Fruit fly (Drosophila melanogaster): ENCODE measurements around the gene CG11638.

Gene CG11638

DNA sequence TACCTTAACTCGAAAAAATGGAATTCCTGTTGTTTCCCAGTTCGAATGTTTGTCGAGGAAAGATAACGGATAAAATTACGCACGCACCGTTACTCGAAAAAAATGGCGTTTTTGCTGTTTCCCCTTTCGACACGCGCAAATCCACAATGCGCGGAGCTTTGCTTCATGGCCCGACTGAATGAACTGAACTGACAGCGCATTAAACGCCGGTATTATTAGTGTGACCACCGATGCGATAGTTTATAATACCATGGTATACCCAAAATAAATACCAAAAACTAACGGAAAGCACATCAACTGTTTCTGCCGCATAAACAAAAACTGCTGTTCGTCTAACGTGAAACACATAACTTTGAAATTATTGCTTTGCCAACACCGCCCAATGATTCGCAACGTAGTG, at the start of gene CG11638, which contains the start of the genes CG32814 and CG3021 (continued):
- TF ChIP-seq Mad (GFP tag; optimal IDR thresholded peaks at IDR 0.05): no peak
- no peak for TF ChIP-seq grn (GFP tag; optimal IDR thresholded peaks at IDR 0.05)
- TF ChIP-seq slp2 (GFP tag; optimal IDR thresholded peaks at IDR 0.05): no peak
- TF ChIP-seq CG18619 (GFP tag; optimal IDR thresholded peaks at IDR 0.05): no peak
- no peak for TF ChIP-seq fd96Cb (tag; optimal IDR thresholded peaks at IDR 0.05)
- no peak for TF ChIP-seq bab2 (GFP tag; optimal IDR thresholded peaks at IDR 0.05)
- no peak for TF ChIP-seq CG6813 (GFP tag; optimal IDR thresholded peaks at IDR 0.05)
- no peak for TF ChIP-seq ssp (GFP tag; IDR thresholded peaks at IDR 0.05)
- no peak for TF ChIP-seq E2f1 (GFP tag; IDR thresholded peaks at IDR 0.05)
- no peak for TF ChIP-seq CG1024 (GFP tag; IDR thresholded peaks at IDR 0.05)
- TF ChIP-seq Camta (GFP tag; optimal IDR thresholded peaks at IDR 0.05): no peak
- TF ChIP-seq CG6654 (GFP tag; optimal IDR thresholded peaks at IDR 0.05): no peak
- TF ChIP-seq odd (GFP tag; optimal IDR thresholded peaks at IDR 0.05): no peak
- TF ChIP-seq zfh2 (GFP tag; optimal IDR thresholded peaks at IDR 0.05): no peak
- TF ChIP-seq cas (GFP tag; IDR thresholded peaks at IDR 0.05): no peak
- no peak for TF ChIP-seq CG2120 (GFP tag; optimal IDR thresholded peaks at IDR 0.05)
- no peak for TF ChIP-seq pan (optimal IDR thresholded peaks at IDR 0.05)
- peak in 1 of 2 experiments; percentile 28 for TF ChIP-seq pan (GFP tag; optimal IDR thresholded peaks at IDR 0.05 in 1 of 2, IDR thresholded peaks at IDR 0.05 in 1 of 2)
- TF ChIP-seq Ada2b (GFP tag; IDR thresholded peaks at IDR 0.05): no peak
- TF ChIP-seq Deaf1 (tag; optimal IDR thresholded peaks at IDR 0.05): peak; percentile 17
- TF ChIP-seq kay (GFP tag; optimal IDR thresholded peaks at IDR 0.05): no peak
- TF ChIP-seq CHES-1-like (GFP tag; optimal IDR thresholded peaks at IDR 0.05): no peak
- peak; percentile 11 for TF ChIP-seq CG3407 (GFP tag; optimal IDR thresholded peaks at IDR 0.05)
- no peak for TF ChIP-seq NC2β (GFP tag; optimal IDR thresholded peaks at IDR 0.05)
- no peak for TF ChIP-seq CG14441 (GFP tag; IDR thresholded peaks at IDR 0.05)
- TF ChIP-seq z (GFP tag; IDR thresholded peaks at IDR 0.05): no peak
- no peak for TF ChIP-seq lola (GFP tag; optimal IDR thresholded peaks at IDR 0.05)
- peak; percentile 48; the same call in 1 of the 2 replicates for TF ChIP-seq bbx (GFP tag; IDR thresholded peaks at IDR 0.05; ENCODE audit: partially characterized antibody)
- no peak for TF ChIP-seq CG17802 (tag; optimal IDR thresholded peaks at IDR 0.05)
- TF ChIP-seq Optix (GFP tag; IDR thresholded peaks at IDR 0.05): no peak
- no peak for TF ChIP-seq chn (GFP tag; optimal IDR thresholded peaks at IDR 0.05)
- TF ChIP-seq CG4854 (GFP tag; optimal IDR thresholded peaks at IDR 0.05): no peak
- no peak for TF ChIP-seq maf-S (GFP tag; optimal IDR thresholded peaks at IDR 0.05)
- peak; percentile 22 for TF ChIP-seq ATbp (GFP tag; optimal IDR thresholded peaks at IDR 0.05)
- TF ChIP-seq nerfin-2 (GFP tag; IDR thresholded peaks at IDR 0.05; ENCODE audit: partially characterized antibody): no peak
- TF ChIP-seq crol (GFP tag; IDR thresholded peaks at IDR 0.05): no peak
- TF ChIP-seq gt (GFP tag; IDR thresholded peaks at IDR 0.05): no peak
- peak; percentile 86 for TF ChIP-seq Jarid2 (GFP tag; optimal IDR thresholded peaks at IDR 0.05)
- no peak for TF ChIP-seq CG14014 (GFP tag; IDR thresholded peaks at IDR 0.05)
- peak; percentile 43 for TF ChIP-seq gsb-n (tag; optimal IDR thresholded peaks at IDR 0.05)
- no peak for TF ChIP-seq emc (GFP tag; optimal IDR thresholded peaks at IDR 0.05)
- no peak for TF ChIP-seq CG11696 (GFP tag; IDR thresholded peaks at IDR 0.05)
- no peak for TF ChIP-seq CG2678 (tag; optimal IDR thresholded peaks at IDR 0.05)
- 0 out of 2 replicates have a peak, but pooled peaks have one; percentile 16 for TF ChIP-seq Dref (GFP tag; IDR thresholded peaks at IDR 0.05)
- no peak for TF ChIP-seq sc (optimal IDR thresholded peaks at IDR 0.05)
- TF ChIP-seq sc (GFP tag; optimal IDR thresholded peaks at IDR 0.05): no peak
- no peak for TF ChIP-seq dpn (GFP tag; optimal IDR thresholded peaks at IDR 0.05)
- TF ChIP-seq NC2α (GFP tag; optimal IDR thresholded peaks at IDR 0.05): no peak
- no peak for TF ChIP-seq Lpt (GFP tag; optimal IDR thresholded peaks at IDR 0.05)
- TF ChIP-seq CG10267 (tag; optimal IDR thresholded peaks at IDR 0.05): peak; percentile 9
- TF ChIP-seq cato (GFP tag; optimal IDR thresholded peaks at IDR 0.05; ENCODE audit: borderline replicate concordance): no peak
- no peak for TF ChIP-seq Asciz (GFP tag; optimal IDR thresholded peaks at IDR 0.05)
- no peak for TF ChIP-seq Tbp (GFP tag; optimal IDR thresholded peaks at IDR 0.05)
